Fruit fly (Drosophila melanogaster) whole organism, prepupa: ENCODE data around the gene Nep1.

Experiments used
- CG31627 ChIP-seq: fragments of 200-800 bp; sonication (Bioruptor generic); optimal IDR thresholded peaks from 3 replicates; lab custom pipeline; 2016; ENCODE audit warnings: missing biosample characterization, missing genetic modification characterization
- CG32006 ChIP-seq: fragments of 200-800 bp; sonication (Bioruptor generic); optimal IDR thresholded peaks from 3 replicates; lab custom pipeline; 2017; ENCODE audit warnings: missing biosample characterization, mild to moderate bottlenecking, missing genetic modification characterization
- CG7368 ChIP-seq: fragments of 200-800 bp; sonication (Bioruptor generic); optimal IDR thresholded peaks from 3 replicates; lab custom pipeline; 2016; ENCODE audit warnings: missing biosample characterization, missing genetic modification characterization
- Lpt ChIP-seq: fragments of 200-800 bp; sonication (Bioruptor generic); optimal IDR thresholded peaks from 3 replicates; lab custom pipeline; 2016; ENCODE audit warnings: missing biosample characterization, missing genetic modification characterization
- Sox102F ChIP-seq: fragments of 200-800 bp; sonication (Bioruptor generic); optimal IDR thresholded peaks from 2 replicates; lab custom pipeline; 2016; ENCODE audit warnings: missing biosample characterization, mild to moderate bottlenecking, missing genetic modification characterization
- cyc ChIP-seq: fragments of 200-800 bp; sonication (Bioruptor generic); optimal IDR thresholded peaks from 3 replicates; lab custom pipeline; 2016; ENCODE audit warnings: missing biosample characterization, missing genetic modification characterization
- eg ChIP-seq: fragments of 200-800 bp; sonication (Bioruptor generic); IDR thresholded peaks from 3 replicates; pipeline ENCODE4 v1.3.6; 2022; ENCODE audit warnings: missing biosample characterization, missing genetic modification characterization
- spab ChIP-seq: fragments of 200-800 bp; sonication (Bioruptor generic); optimal IDR thresholded peaks from 2 replicates; lab custom pipeline; 2017; ENCODE audit warnings: missing biosample characterization, mild to moderate bottlenecking, missing genetic modification characterization, missing genetic modification reagents

- TF ChIP-seq Lpt (GFP tag; lab: Kevin White, UChicago): no peak
- no peak for TF ChIP-seq CG7368 (GFP tag; lab: Kevin White, UChicago)
- no peak for TF ChIP-seq CG32006
- TF ChIP-seq cyc: no peak
- TF ChIP-seq CG31627 (GFP tag; lab: Kevin White, UChicago): no peak
- no peak for TF ChIP-seq spab
- TF ChIP-seq eg (GFP tag; lab: Robert Waterston, UW): 0 out of 3 replicates have a peak, but pooled peaks have one; percentile 36
- no peak for TF ChIP-seq Sox102F (GFP tag; lab: Kevin White, UChicago)
Observed at dm6 chrX:6081296-6081695, 9.7 kb upstream of the Nep1 start, which contains the start of gene CG4660.
